Fruit fly (Drosophila melanogaster): ENCODE results near the gene Eig71Ek.

DNA sequence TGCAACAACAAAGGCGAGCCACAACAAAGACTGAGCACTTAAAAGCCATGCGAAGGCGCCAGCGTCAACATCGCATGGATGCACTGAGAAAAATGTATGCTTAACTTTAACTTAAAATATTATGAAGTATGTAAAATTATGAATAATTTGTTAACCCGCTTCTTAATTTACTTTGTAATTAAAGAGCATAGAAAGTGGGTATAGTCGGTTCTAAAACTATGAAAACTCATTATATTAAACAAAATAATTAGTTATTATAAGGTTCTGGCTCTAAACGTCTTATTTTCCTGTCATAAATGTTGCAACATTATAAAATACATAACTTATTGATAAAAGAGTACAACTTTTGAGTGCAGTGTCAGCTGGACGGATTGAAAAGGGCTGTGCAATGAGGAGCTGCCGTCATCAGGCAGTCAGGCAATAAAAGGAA is 19.4 kb upstream of the Eig71Ek start:
- TF ChIP-seq CG8478 (optimal IDR thresholded peaks at IDR 0.05), result no peak
- TF ChIP-seq CTCF (optimal IDR thresholded peaks at IDR 0.05), result no peak
